Fruit fly (Drosophila melanogaster): ENCODE results near the gene CG6023.

The CG6023 gene

DNA sequence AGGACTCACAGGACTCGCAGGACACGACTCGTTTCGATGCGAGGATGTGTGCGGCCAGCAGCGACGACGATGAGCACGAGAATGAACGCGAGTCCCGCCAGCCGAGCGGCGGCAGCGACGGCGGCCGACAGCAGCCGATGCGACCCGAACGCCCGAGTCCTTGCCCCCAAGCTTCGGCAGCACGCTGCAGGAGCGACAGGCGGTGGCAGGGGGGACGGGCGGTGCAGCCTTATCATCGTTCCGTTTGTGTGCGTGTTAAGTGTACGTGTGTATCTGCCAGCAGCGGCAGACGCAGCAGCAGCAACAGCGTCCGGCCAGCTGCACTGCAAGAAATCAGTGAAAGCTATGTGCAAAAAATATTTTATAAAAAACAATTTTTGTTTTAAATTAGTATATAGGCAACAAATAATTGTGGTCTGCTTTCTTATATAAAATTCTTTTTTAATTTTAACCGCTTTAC lies 35.2 kb upstream of the CG6023 start, which contains the start of gene kairos:
Gene kairos, minus strand, starts transcription at position 51 of the 460 bp plus-strand sequence.
- no peak for TF ChIP-seq CG11762 (GFP tag; optimal IDR thresholded peaks at IDR 0.05; ENCODE audit: insufficient read depth)
- no peak for TF ChIP-seq pdm3 (GFP tag; optimal IDR thresholded peaks at IDR 0.05)
- no peak for TF ChIP-seq CG3032 (tag; optimal IDR thresholded peaks at IDR 0.05)
- TF ChIP-seq CG8319 (GFP tag; optimal IDR thresholded peaks at IDR 0.05), result no peak
- TF ChIP-seq CG31627 (GFP tag; optimal IDR thresholded peaks at IDR 0.05), result no peak
- peak; percentile 12; the same call in 1 of the 3 replicates for TF ChIP-seq eg (GFP tag; IDR thresholded peaks at IDR 0.05)
- TF ChIP-seq Eip78C (GFP tag), result peak; percentile 59
- no peak for TF ChIP-seq svp (GFP tag)
- TF ChIP-seq CG7368 (GFP tag; optimal IDR thresholded peaks at IDR 0.05), result no peak
- no peak for TF ChIP-seq CG1621 (tag; optimal IDR thresholded peaks at IDR 0.05)
- TF ChIP-seq CG16779 (tag; optimal IDR thresholded peaks at IDR 0.05), result no peak
- TF ChIP-seq dac (GFP tag; optimal IDR thresholded peaks at IDR 0.05), result no peak
- TF ChIP-seq Gug (GFP tag; IDR thresholded peaks at IDR 0.05), result no peak
- 0 out of 3 replicates have a peak, but pooled peaks have one; percentile 12 for TF ChIP-seq CG6163 (GFP tag; IDR thresholded peaks at IDR 0.05)
- no peak for TF ChIP-seq CG6792 (GFP tag; optimal IDR thresholded peaks at IDR 0.05)
- no peak for TF ChIP-seq ss (GFP tag; optimal IDR thresholded peaks at IDR 0.05)

DNA sequence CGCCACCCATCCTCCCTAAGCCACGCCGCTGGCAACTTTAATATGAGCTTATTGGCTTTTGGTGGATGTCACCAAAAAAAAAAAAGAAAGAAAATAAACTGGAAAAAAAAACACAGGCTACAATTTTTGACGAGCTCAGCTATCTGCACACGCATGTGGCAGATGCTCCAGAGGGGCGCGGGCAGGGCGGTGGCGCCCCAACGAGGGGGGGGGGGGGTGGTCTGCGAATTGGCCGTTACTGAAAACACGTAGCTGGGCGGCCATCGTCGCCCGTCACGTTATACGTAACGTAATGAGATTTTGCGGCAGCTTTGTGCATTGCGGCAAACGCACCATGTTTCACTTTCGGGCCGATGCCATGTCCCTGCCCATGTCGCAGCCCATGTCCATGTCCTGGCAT lies 29.6 kb upstream of the CG6023 start:
- TF ChIP-seq ss (GFP tag; optimal IDR thresholded peaks at IDR 0.05) (no peak), OdsH (GFP tag; optimal IDR thresholded peaks at IDR 0.05) (no peak), svp (GFP tag) (no peak)

DNA sequence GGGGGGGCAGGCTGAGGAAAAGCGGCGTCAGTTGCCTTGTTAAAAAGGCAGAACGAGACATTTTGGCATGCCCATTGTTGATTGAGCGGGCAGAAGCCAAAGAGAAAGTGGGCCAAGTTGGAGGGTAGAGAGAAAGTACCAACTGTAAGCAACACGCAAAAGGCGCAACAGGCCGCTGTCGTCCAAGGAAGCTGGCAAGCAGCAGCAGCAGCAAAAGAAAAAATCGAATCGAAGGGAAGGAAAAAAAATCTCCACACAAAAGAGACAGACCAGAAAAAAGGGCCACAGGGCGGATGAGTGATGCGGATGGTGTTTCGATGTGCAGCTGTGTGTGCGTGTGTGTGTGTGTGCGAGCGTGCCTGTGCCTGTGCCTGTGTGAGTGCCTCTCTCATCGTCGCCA lies 26.6 kb upstream of the CG6023 start:
- no peak for TF ChIP-seq CG11294 (GFP tag; IDR thresholded peaks at IDR 0.05)
- TF ChIP-seq Gug (GFP tag; IDR thresholded peaks at IDR 0.05), result no peak
- no peak for TF ChIP-seq CG10669 (GFP tag; optimal IDR thresholded peaks at IDR 0.05)
- no peak for TF ChIP-seq CG15336 (GFP tag; IDR thresholded peaks at IDR 0.05)
- no peak for TF ChIP-seq OdsH (GFP tag; optimal IDR thresholded peaks at IDR 0.05)
- no peak for TF ChIP-seq spab (GFP tag; optimal IDR thresholded peaks at IDR 0.05)
- TF ChIP-seq Hr39 (GFP tag; optimal IDR thresholded peaks at IDR 0.05), result no peak
- no peak for TF ChIP-seq CG3032 (tag; optimal IDR thresholded peaks at IDR 0.05)
- TF ChIP-seq CG8319 (GFP tag; optimal IDR thresholded peaks at IDR 0.05), result no peak
- TF ChIP-seq esn (GFP tag; optimal IDR thresholded peaks at IDR 0.05), result no peak
- no peak for TF ChIP-seq eg (GFP tag; IDR thresholded peaks at IDR 0.05)
- TF ChIP-seq CG34406 (GFP tag; optimal IDR thresholded peaks at IDR 0.05), result no peak
- TF ChIP-seq CG6808 (GFP tag; optimal IDR thresholded peaks at IDR 0.05), result no peak
- TF ChIP-seq dsx (GFP tag; optimal IDR thresholded peaks at IDR 0.05; ENCODE audit: poor library complexity, severe bottlenecking), result no peak

DNA sequence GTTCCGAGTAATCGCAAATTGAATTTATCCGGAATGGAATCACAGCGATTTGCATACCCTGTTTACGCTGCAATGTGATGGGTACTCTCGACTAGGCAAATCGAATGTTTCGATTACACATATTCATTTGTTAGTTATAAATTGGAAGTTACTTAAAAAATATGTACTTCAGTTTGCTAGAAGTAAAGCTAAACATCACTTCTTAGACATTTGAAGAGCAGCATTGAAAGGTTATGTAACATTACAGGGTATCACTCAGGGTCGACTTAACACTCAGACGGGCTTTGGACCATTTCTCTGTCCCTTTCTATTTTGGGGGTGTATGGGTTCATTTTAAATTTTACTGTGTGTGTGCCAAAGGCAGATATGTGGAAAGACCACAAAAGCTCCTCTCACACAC lies 20.0 kb upstream of the CG6023 start:
- TF ChIP-seq Eip78C (GFP tag) (peak; percentile 63), CG11762 (GFP tag; optimal IDR thresholded peaks at IDR 0.05; ENCODE audit: insufficient read depth) (no peak), net (GFP tag; optimal IDR thresholded peaks at IDR 0.05) (no peak), CG32006 (GFP tag; optimal IDR thresholded peaks at IDR 0.05) (peak; percentile 18), acj6 (GFP tag; optimal IDR thresholded peaks at IDR 0.05) (no peak), svp (GFP tag) (peak; percentile 72), dsx (GFP tag; optimal IDR thresholded peaks at IDR 0.05; ENCODE audit: poor library complexity, severe bottlenecking) (peak; percentile 4), CG10669 (GFP tag; optimal IDR thresholded peaks at IDR 0.05) (peak; percentile 4), eg (GFP tag; IDR thresholded peaks at IDR 0.05) (no peak)

DNA sequence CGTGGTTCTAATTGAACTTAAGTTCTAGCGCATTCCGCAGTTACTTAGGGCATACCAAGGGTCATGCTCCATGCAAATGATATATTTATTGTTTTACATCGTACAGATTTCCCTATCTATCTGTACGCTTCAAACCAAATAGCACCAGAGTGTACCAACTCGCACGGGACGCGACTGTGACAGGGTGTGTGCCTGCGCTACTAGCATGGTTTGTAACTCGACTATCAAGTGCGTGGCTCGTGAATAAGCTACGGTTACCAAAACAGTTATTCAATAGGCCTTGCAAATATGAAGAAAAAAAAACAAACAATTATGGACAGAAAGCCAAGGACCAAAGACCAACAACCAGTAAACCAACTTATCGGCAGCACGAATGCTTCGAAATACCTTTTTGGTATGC lies 365 bp upstream of the CG6023 start:
- TF ChIP-seq CG10631 (GFP tag; optimal IDR thresholded peaks at IDR 0.05), result peak; percentile 17
- TF ChIP-seq CG1621 (tag; optimal IDR thresholded peaks at IDR 0.05), result no peak
- no peak for TF ChIP-seq Hr39 (GFP tag; optimal IDR thresholded peaks at IDR 0.05)

DNA sequence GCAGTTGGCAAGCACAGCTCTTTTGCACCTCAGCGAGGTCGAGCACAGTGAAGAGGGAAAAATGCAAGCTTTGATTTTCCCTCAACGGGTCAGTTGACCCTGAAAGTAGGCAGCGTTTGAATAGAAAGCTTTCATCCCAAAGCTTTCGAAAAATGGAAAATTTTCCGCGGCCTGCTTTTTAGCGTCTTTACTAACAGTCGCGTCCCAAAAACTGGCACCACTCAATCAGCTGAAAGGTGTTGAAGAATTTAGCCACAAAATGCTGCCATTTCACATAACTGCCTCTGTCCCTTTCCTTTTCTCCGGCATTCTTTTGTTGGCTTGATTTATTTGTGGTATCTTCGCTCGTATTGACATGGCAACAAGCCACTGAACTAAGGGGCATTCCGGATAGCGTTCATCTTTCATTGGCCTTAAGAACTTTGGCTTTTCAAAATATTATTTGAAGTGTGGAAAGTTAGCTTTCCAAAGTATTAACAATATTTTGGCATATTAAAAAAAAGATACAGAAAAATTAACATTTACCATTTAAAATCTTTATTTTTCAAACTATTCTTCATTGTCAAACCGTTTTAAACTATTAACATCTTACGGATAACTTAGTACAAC lies 977 bp downstream of the CG6023 start:
- TF ChIP-seq Ets21C (GFP tag; optimal IDR thresholded peaks at IDR 0.05) (no peak), net (GFP tag; optimal IDR thresholded peaks at IDR 0.05) (no peak), cyc (GFP tag; optimal IDR thresholded peaks at IDR 0.05) (no peak), fd85E (GFP tag; optimal IDR thresholded peaks at IDR 0.05) (no peak), CG8632 (GFP tag; optimal IDR thresholded peaks at IDR 0.05) (no peak), esn (GFP tag; optimal IDR thresholded peaks at IDR 0.05) (peak; percentile 56), Smox (GFP tag; optimal IDR thresholded peaks at IDR 0.05) (peak; percentile 38), fkh (GFP tag; optimal IDR thresholded peaks at IDR 0.05) (peak; percentile 2), salr (GFP tag; optimal IDR thresholded peaks at IDR 0.05) (peak in 1 of 2 experiments; percentile 42), CG6163 (GFP tag; IDR thresholded peaks at IDR 0.05) (no peak), CG11294 (GFP tag; IDR thresholded peaks at IDR 0.05) (no peak), CG16779 (tag; optimal IDR thresholded peaks at IDR 0.05) (no peak), achi (GFP tag; optimal IDR thresholded peaks at IDR 0.05) (no peak), CG8119 (GFP tag; IDR thresholded peaks at IDR 0.05) (no peak), Hr39 (GFP tag; optimal IDR thresholded peaks at IDR 0.05) (peak; percentile 69), CG6276 (GFP tag; optimal IDR thresholded peaks at IDR 0.05) (no peak)

Measured in whole organism, prepupa.